Fruit fly (Drosophila melanogaster): ENCODE data around the gene CG8149.

CG8149 gene

DNA sequence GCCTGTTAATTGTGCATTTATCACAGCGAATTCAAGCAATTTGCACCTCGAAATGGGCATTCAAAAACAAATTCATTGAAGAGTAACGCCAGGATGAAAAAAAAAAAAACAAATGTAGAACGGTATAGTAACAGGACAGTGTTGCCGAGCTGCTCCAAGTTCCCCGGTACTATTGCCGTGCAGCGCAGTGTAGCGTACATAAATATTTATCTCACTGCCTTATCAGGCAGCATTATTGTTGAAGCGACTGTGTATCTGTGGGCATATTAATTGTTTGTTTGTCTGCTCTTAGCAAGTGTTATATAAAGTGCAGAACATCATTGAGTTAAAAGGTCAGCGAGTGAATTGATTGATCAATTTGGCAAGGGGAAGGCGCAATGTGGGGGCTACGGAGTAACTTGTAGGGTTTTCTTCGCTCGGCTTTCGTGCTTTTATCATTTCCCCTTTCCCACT is 12.0 kb downstream of the CG8149 start:
- TF ChIP-seq foxo (GFP tag; optimal IDR thresholded peaks at IDR 0.05), result peak in 1 of 2 experiments; percentile 17
- TF ChIP-seq Hr83 (GFP tag; optimal IDR thresholded peaks at IDR 0.05; ENCODE audit: poor library complexity, severe bottlenecking), result peak; percentile 44
- no peak for TF ChIP-seq CG32264 (GFP tag; optimal IDR thresholded peaks at IDR 0.05)
- peak; percentile 7 for TF ChIP-seq fru (GFP tag; optimal IDR thresholded peaks at IDR 0.05)
- peak; percentile 4 for TF ChIP-seq rgr (GFP tag; optimal IDR thresholded peaks at IDR 0.05)

DNA sequence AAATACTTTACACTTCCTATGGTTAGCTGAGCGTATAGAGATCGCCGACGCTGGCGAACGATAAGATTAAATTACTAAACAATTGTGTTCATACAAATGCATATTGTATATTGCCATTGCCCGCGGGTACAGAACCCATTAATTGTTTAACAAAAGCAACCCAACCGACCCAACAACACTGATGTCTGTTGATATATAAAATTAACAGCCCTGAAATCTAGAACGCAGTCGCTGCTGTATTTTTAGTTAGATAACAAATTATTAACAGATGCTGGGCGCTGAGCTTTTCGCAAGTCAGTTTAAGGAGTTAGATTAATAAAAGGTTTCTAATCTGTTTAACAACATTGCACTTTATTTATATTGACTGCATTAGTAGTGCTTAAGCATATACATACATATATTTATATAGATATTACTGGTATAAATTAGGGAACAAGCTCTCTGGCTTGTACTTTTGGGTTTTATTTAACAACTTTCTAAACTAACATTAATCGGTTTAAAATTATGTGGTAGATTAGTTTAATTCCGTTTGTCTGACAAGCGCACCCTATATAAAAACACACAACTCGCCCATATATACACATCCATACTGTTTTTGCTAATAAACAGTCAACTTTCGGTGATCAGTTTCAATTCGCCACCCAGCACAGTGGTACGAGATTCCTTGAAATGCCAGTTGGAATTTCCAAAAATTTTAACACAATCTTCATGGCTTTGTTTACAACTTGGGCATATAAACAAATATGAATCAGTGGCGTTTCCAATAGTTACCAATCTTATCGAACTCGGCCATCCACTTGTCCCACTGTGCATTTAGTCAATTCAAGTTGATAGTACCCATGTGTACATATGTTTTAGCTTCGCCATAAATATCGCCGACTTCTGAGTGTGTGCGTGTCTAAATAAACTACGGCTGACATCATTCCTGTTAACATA is 23.7 kb downstream of the CG8149 start:
- TF ChIP-seq CG9705 (GFP tag; optimal IDR thresholded peaks at IDR 0.05), result peak; percentile 68
- TF ChIP-seq psq (GFP tag; optimal IDR thresholded peaks at IDR 0.05), result peak; percentile 86
- peak; percentile 97 for TF ChIP-seq fru (GFP tag; optimal IDR thresholded peaks at IDR 0.05)
- peak; percentile 81 for TF ChIP-seq dmrt93B (GFP tag; optimal IDR thresholded peaks at IDR 0.05)
- peak; percentile 99 for TF ChIP-seq h (GFP tag; optimal IDR thresholded peaks at IDR 0.05)
- TF ChIP-seq Jra (GFP tag; optimal IDR thresholded peaks at IDR 0.05), result peak; percentile 88
- peak; percentile 96 for TF ChIP-seq rgr (GFP tag; optimal IDR thresholded peaks at IDR 0.05)
- peak; percentile 87 for TF ChIP-seq Sp1 (GFP tag; optimal IDR thresholded peaks at IDR 0.05)
- peak; percentile 92 for TF ChIP-seq woc (GFP tag; optimal IDR thresholded peaks at IDR 0.05)
- TF ChIP-seq Rel (GFP tag; optimal IDR thresholded peaks at IDR 0.05), result peak; percentile 95
- TF ChIP-seq Rel (tag; optimal IDR thresholded peaks at IDR 0.05), result peak; percentile 60
- TF ChIP-seq CG32264 (GFP tag; optimal IDR thresholded peaks at IDR 0.05), result peak; percentile 97
- no peak for TF ChIP-seq lola (GFP tag; optimal IDR thresholded peaks at IDR 0.05)
- peak; percentile 87 for TF ChIP-seq brk (GFP tag; optimal IDR thresholded peaks at IDR 0.05)
- peak; percentile 91 for TF ChIP-seq OdsH (GFP tag; optimal IDR thresholded peaks at IDR 0.05)
- TF ChIP-seq Mio (GFP tag; optimal IDR thresholded peaks at IDR 0.05), result peak; percentile 65
- TF ChIP-seq tai (GFP tag; optimal IDR thresholded peaks at IDR 0.05), result no peak
- TF ChIP-seq ey (GFP tag; optimal IDR thresholded peaks at IDR 0.05), result peak; percentile 94
- TF ChIP-seq Dif (GFP tag; optimal IDR thresholded peaks at IDR 0.05; ENCODE audit: partially characterized antibody), result no peak
- peak; percentile 92 for TF ChIP-seq sage (GFP tag; optimal IDR thresholded peaks at IDR 0.05)
- no peak for TF ChIP-seq Dfd (GFP tag; optimal IDR thresholded peaks at IDR 0.05)
- TF ChIP-seq Hnf4 (GFP tag; optimal IDR thresholded peaks at IDR 0.05), result peak; percentile 94
- TF ChIP-seq CrebA (GFP tag; optimal IDR thresholded peaks at IDR 0.05; ENCODE audit: borderline replicate concordance), result no peak
- peak; percentile 96 for TF ChIP-seq Hr83 (GFP tag; optimal IDR thresholded peaks at IDR 0.05; ENCODE audit: poor library complexity, severe bottlenecking)
- peak; percentile 77 for TF ChIP-seq GATAd (GFP tag; optimal IDR thresholded peaks at IDR 0.05)
- TF ChIP-seq br (GFP tag; optimal IDR thresholded peaks at IDR 0.05), result peak; percentile 96
- TF ChIP-seq usp (GFP tag; optimal IDR thresholded peaks at IDR 0.05), result no peak
- no peak for TF ChIP-seq Hr78 (GFP tag; optimal IDR thresholded peaks at IDR 0.05)
- TF ChIP-seq sv (GFP tag; optimal IDR thresholded peaks at IDR 0.05), result peak; percentile 65
- no peak for TF ChIP-seq N (GFP tag; optimal IDR thresholded peaks at IDR 0.05)
- TF ChIP-seq Vsx2 (GFP tag; optimal IDR thresholded peaks at IDR 0.05; ENCODE audit: partially characterized antibody), result no peak
- TF ChIP-seq Abd-B (GFP tag; optimal IDR thresholded peaks at IDR 0.05), result no peak
- TF ChIP-seq jim (GFP tag; optimal IDR thresholded peaks at IDR 0.05), result peak; percentile 10
- no peak for TF ChIP-seq pan (optimal IDR thresholded peaks at IDR 0.05)
- TF ChIP-seq Myc (optimal IDR thresholded peaks at IDR 0.05), result no peak
- TF ChIP-seq HLH106 (tag; optimal IDR thresholded peaks at IDR 0.05), result peak; percentile 90
- TF ChIP-seq foxo (GFP tag; optimal IDR thresholded peaks at IDR 0.05), result peak; percentile 95
- peak; percentile 34 for TF ChIP-seq dsf (GFP tag; optimal IDR thresholded peaks at IDR 0.05; ENCODE audit: borderline replicate concordance)
- no peak for TF ChIP-seq dl (GFP tag; optimal IDR thresholded peaks at IDR 0.05; ENCODE audit: insufficient read depth in 1 of 2, partially characterized antibody in 2 of 2)

Measured in whole organism, wandering third instar larva.